Fruit fly (Drosophila melanogaster): ENCODE data around the gene ND-ASHI.

Gene ND-ASHI

DNA sequence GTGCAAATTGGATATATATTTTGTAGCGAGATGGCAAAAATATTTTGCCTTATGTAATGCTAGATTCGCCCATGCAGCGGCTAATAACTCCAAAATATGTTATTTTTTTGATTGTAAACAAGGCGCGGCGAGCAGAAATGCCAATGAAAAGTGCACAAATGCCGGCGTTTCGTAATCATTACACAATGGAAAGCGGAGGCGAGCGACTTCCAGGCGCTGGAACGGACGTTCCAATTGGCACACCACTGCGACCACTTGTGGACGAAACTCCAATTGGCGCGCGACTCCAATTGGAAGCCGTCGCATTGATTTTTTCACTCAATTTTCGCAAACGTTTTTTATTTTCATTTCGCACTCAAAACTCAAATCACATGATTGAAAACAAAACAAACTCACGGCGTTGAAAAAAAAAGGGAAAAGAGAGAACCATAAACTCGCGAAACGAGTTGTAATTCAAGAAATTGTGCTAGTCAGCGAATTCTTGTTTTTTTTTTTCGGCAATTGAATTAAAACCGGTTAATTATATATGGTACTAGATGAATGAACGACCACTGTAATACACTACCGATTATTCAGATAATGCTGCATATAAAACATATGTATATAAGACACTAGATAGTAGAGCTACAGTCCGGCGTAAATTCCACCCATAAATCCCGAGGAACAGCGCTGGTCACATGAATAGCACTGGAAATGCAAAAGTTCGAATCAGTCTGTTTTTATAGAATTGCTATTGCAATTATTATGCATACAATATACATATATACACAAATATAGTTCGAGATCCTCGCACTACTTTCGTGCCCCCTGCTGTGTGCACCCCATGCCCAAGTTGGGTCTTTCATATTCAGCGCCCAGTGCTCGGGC is at the start of gene ND-ASHI:
TSS of gene ND-ASHI (minus strand) at position 484 of the 867 bp plus-strand sequence.
- peak; percentile 88 for TF ChIP-seq CG17801 (GFP tag; optimal IDR thresholded peaks at IDR 0.05; ENCODE audit: partially characterized antibody)

- TF ChIP-seq CG17801 (GFP tag; optimal IDR thresholded peaks at IDR 0.05; ENCODE audit: partially characterized antibody) = no peak
Measured at dm6 chrX:6726758-6727490, 48.0 kb upstream of the ND-ASHI start.

DNA sequence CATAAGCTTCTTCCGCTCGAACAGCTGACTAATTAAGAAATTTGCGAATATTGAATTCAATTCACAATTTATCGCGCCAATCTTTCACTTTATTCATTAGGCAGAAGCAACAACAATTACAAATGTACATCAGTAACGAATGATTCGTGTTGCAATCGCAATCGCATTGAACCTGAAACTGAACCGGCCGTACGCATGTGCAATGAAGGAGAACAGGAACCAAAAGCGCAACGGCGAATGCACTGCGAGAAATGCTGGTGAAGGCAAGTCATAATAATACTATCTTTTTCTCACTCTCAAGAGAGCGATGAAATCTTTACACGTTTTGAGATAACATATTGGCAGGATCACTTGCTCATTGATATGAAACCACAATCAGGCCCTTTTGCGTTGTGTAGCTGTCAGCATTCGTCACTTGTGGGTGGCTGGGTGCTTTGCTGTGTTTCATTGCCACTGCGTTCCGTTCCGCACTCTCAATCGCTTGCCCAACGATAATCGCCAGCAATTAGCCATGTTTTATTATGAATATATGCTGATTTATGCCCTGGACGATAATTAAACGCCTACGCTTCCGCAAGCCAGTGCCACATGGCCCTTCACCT is 46.1 kb upstream of the ND-ASHI start:
- no peak for TF ChIP-seq CG17801 (GFP tag; optimal IDR thresholded peaks at IDR 0.05; ENCODE audit: partially characterized antibody)

dm6 chrX:6723622-6724021 is 44.7 kb upstream of the ND-ASHI start:
- no peak for TF ChIP-seq CG17801 (GFP tag; optimal IDR thresholded peaks at IDR 0.05; ENCODE audit: partially characterized antibody)

dm6 chrX:6719968-6720367 is 41.0 kb upstream of the ND-ASHI start:
- no peak for TF ChIP-seq CG17801 (GFP tag; optimal IDR thresholded peaks at IDR 0.05; ENCODE audit: partially characterized antibody)

dm6 chrX:6719259-6719658 is 40.3 kb upstream of the ND-ASHI start:
- peak; percentile 49 for TF ChIP-seq CG17801 (GFP tag; optimal IDR thresholded peaks at IDR 0.05; ENCODE audit: partially characterized antibody)

DNA sequence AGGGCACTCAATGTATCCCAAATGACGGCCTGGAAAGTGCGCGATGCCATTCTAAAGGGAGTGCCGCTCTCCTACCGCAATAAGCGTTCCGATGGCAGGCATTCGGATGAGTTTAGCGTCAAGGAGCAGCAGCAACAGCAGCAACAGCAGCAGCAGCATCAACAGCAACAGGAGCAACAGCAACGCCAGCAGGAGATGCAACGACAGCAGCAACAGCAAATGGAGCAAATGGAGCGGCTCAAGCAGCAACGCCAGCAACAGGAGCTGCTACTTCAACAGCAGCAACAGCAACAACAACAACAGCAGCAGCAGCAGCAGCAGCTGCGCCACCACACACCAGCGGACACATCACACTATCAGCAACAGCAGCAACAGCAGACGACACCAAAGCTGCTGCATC is 37.3 kb upstream of the ND-ASHI start:
- no peak for TF ChIP-seq CG17801 (GFP tag; optimal IDR thresholded peaks at IDR 0.05; ENCODE audit: partially characterized antibody)

DNA sequence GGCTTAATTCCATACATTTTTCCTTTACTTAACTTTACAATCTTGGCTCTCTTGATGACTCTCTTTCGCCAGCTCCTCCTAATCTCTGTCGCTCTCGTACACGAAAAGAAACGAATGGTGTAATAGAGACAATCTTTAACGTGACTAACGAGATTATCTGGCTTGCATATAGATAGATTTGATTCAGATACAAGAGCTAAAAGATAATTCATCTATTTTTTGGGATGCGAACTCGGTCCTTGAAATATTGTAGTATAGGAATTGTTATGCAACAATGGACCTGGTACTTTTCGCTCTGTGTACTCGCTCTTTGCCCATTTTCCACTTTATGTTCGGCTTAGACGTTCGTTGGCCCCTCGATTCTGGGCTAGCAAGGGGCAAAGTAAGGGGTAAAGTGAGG is 32.4 kb upstream of the ND-ASHI start:
- TF ChIP-seq CG17801 (GFP tag; optimal IDR thresholded peaks at IDR 0.05; ENCODE audit: partially characterized antibody) = peak; percentile 59

dm6 chrX:6710665-6711064 is 31.7 kb upstream of the ND-ASHI start:
- no peak for TF ChIP-seq CG17801 (GFP tag; optimal IDR thresholded peaks at IDR 0.05; ENCODE audit: partially characterized antibody)

dm6 chrX:6710258-6710657 is 31.3 kb upstream of the ND-ASHI start:
- no peak for TF ChIP-seq CG17801 (GFP tag; optimal IDR thresholded peaks at IDR 0.05; ENCODE audit: partially characterized antibody)

dm6 chrX:6709252-6710037 is 30.5 kb upstream of the ND-ASHI start:
- no peak for TF ChIP-seq CG17801 (GFP tag; optimal IDR thresholded peaks at IDR 0.05; ENCODE audit: partially characterized antibody)

- TF ChIP-seq CG17801 (GFP tag; optimal IDR thresholded peaks at IDR 0.05; ENCODE audit: partially characterized antibody) = no peak
Measured at dm6 chrX:6708580-6709199, 29.8 kb upstream of the ND-ASHI start.

DNA sequence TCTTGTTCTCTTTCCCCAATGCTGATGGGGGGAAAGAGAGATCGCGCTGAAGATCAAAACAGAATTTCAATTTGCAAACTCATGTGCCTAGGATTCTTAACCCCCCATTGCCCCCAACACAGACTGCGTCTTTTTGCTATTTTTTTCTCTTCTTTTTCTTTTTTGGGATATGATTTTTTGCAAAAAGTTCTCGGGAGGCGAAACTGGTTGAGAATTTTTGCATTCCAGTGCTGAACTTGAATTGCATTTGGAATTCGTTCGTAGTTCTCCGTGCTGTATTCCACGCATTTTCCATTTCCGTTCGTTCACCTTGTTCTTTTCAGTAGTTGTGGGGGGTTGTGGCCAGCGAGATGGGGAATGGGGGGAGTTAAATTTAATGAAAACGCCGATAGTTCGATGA is 29.2 kb upstream of the ND-ASHI start:
- TF ChIP-seq CG17801 (GFP tag; optimal IDR thresholded peaks at IDR 0.05; ENCODE audit: partially characterized antibody) = no peak

DNA sequence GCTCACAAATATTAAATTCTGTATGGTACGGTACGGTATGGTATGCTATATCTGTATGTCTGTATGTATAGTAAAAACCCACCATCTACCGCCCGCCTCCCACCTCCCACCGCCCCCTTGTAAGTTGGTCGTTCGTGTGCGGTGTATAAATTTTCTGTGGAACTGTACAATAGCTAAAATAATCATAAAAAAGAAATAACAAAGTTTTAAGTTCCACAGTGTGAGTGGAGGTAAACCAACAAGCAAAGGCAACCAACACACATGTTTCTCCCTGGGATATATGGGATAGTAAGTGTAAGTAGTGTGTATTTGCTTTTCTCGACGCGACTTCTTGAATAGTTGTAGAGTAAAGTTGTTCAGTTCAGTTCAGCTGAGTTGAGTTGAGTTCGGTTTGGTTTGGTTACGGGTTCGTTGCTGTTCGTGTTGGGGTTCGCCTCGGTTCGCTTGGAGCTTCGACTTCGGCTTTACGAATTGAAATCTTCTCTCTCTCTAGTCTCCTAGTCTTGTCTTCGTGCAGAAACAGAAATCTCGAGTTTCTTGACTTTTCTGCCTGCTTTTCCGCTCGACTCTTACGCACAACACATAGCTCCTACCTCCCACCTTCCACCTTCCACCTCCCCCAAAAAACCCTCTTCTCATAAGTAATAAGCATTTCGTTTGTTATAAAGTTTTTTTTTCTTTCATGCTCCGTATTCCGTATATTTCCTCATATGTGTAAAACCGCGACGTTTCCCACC is 27.8 kb upstream of the ND-ASHI start:
- no peak for TF ChIP-seq CG17801 (GFP tag; optimal IDR thresholded peaks at IDR 0.05; ENCODE audit: partially characterized antibody)

Measured in ovary, adult (tissue).